Fruit fly (Drosophila melanogaster) whole organism, embryonic: ENCODE data around the gene CG12560.

ENCODE experiments used
- Abd-B ChIP-seq: fragments of 200-800 bp; sonication (Bioruptor generic); optimal IDR thresholded peaks from 2 replicates; lab custom pipeline; 2018; ENCODE audit warnings: missing biosample characterization, mild to moderate bottlenecking, missing genetic modification characterization, moderate library complexity
- B-H1 ChIP-seq: fragments of 200-800 bp; sonication (Bioruptor generic); IDR thresholded peaks from 3 replicates; pipeline ENCODE4 v1.3.6; 2022; ENCODE audit warnings: missing biosample characterization, missing genetic modification characterization
- Bteb2 ChIP-seq: fragments of 200-800 bp; sonication (Bioruptor generic); optimal IDR thresholded peaks from 2 replicates; lab custom pipeline; 2016; ENCODE audit warnings: missing biosample characterization, missing genetic modification characterization
- CG10267 ChIP-seq: fragments of 200-800 bp; sonication (Bioruptor generic); optimal IDR thresholded peaks from 2 replicates; lab custom pipeline; 2018; ENCODE audit warnings: missing biosample characterization, mild to moderate bottlenecking, missing genetic modification characterization, moderate library complexity
- CG11247 ChIP-seq: fragments of 200-800 bp; sonication (Bioruptor generic); IDR thresholded peaks from 2 replicates; pipeline ENCODE4 v1.3.6; 2022; ENCODE audit warnings: missing biosample characterization, missing genetic modification characterization
- CG12104 ChIP-seq: fragments of 200-800 bp; sonication (Bioruptor generic); optimal IDR thresholded peaks from 3 replicates; lab custom pipeline; 2016; ENCODE audit warnings: missing biosample characterization, missing genetic modification characterization
- CG12155 ChIP-seq: fragments of 200-800 bp; sonication (Bioruptor generic); optimal IDR thresholded peaks from 3 replicates; lab custom pipeline; 2016; ENCODE audit warnings: missing biosample characterization, missing genetic modification characterization
- CG12769 ChIP-seq: fragments of 200-800 bp; sonication (Bioruptor generic); optimal IDR thresholded peaks from 2 replicates; lab custom pipeline; 2019; ENCODE audit warnings: missing biosample characterization, mild to moderate bottlenecking, missing genetic modification characterization, moderate library complexity
- CG12942 ChIP-seq: fragments of 200-800 bp; sonication (Bioruptor generic); optimal IDR thresholded peaks from 3 replicates; lab custom pipeline; 2016; ENCODE audit warnings: missing biosample characterization, missing genetic modification characterization
- CG14014 ChIP-seq: fragments of 200-800 bp; sonication (Bioruptor generic); IDR thresholded peaks from 2 replicates; pipeline ENCODE4 v1.3.6; 2022; ENCODE audit warnings: missing biosample characterization, missing genetic modification characterization
- CG14710 ChIP-seq: fragments of 200-800 bp; sonication (Bioruptor generic); optimal IDR thresholded peaks from 3 replicates; lab custom pipeline; 2019; ENCODE audit warnings: missing biosample characterization, mild to moderate bottlenecking, missing genetic modification characterization, moderate library complexity
- CG15073 ChIP-seq: fragments of 200-800 bp; sonication (Bioruptor generic); optimal IDR thresholded peaks from 2 replicates; lab custom pipeline; 2016; ENCODE audit warnings: missing biosample characterization, missing genetic modification characterization
- CG15696 ChIP-seq: fragments of 200-800 bp; sonication (Bioruptor generic); optimal IDR thresholded peaks from 2 replicates; lab custom pipeline; 2019; ENCODE audit warnings: missing biosample characterization, mild to moderate bottlenecking, missing genetic modification characterization, moderate library complexity
- CG1602 ChIP-seq: fragments of 200-800 bp; sonication (Bioruptor generic); optimal IDR thresholded peaks from 3 replicates; lab custom pipeline; 2016; ENCODE audit warnings: missing biosample characterization, missing genetic modification characterization
- CG1647 ChIP-seq: fragments of 200-800 bp; sonication (Bioruptor generic); optimal IDR thresholded peaks from 3 replicates; lab custom pipeline; 2016; ENCODE audit warnings: missing biosample characterization, missing genetic modification characterization
- CG16863 ChIP-seq: fragments of 200-800 bp; sonication (Bioruptor generic); optimal IDR thresholded peaks from 3 replicates; lab custom pipeline; 2016; ENCODE audit warnings: missing biosample characterization, missing genetic modification characterization
- CG2712 ChIP-seq: fragments of 200-800 bp; optimal IDR thresholded peaks from 3 replicates; lab custom pipeline; 2019; ENCODE audit warnings: missing biosample characterization, mild to moderate bottlenecking, missing genetic modification characterization, moderate library complexity
- CG2875 ChIP-seq: fragments of 200-800 bp; sonication (Bioruptor generic); optimal IDR thresholded peaks from 2 replicates; lab custom pipeline; 2017; ENCODE audit warnings: missing biosample characterization, mild to moderate bottlenecking, missing genetic modification characterization, missing genetic modification reagents
- CG2889 ChIP-seq: fragments of 200-800 bp; sonication (Bioruptor generic); IDR thresholded peaks from 3 replicates; pipeline ENCODE4 v1.3.6; 2022; ENCODE audit warnings: missing biosample characterization, missing genetic modification characterization
- CG8290 ChIP-seq, 3 experiments: fragments of 200-800 bp; sonication (Bioruptor generic); optimal IDR thresholded peaks; 2 replicates each; lab custom pipeline; 2016 to 2019; ENCODE audit warnings: missing biosample characterization in 3 of 3, missing genetic modification characterization in 3 of 3, mild to moderate bottlenecking in 2 of 3, moderate library complexity in 1 of 3
- CG8359 ChIP-seq: fragments of 200-800 bp; sonication (Bioruptor generic); optimal IDR thresholded peaks from 2 replicates; lab custom pipeline; 2017; ENCODE audit warnings: missing biosample characterization, mild to moderate bottlenecking, missing genetic modification characterization, borderline replicate concordance
- CG9437 ChIP-seq: fragments of 200-800 bp; sonication (Bioruptor generic); optimal IDR thresholded peaks from 2 replicates; lab custom pipeline; 2018; ENCODE audit warnings: missing biosample characterization, mild to moderate bottlenecking, missing genetic modification characterization
- CG9727 ChIP-seq: fragments of 200-800 bp; sonication (Bioruptor generic); optimal IDR thresholded peaks from 3 replicates; lab custom pipeline; 2017; ENCODE audit warnings: missing biosample characterization, mild to moderate bottlenecking, missing genetic modification characterization
- CG9817 ChIP-seq: fragments of 200-800 bp; sonication (Bioruptor generic); optimal IDR thresholded peaks from 2 replicates; lab custom pipeline; 2018; ENCODE audit warnings: missing biosample characterization, mild to moderate bottlenecking, missing genetic modification characterization, moderate library complexity
- Dek ChIP-seq: fragments of 200-800 bp; sonication (Bioruptor generic); optimal IDR thresholded peaks from 3 replicates; lab custom pipeline; 2019; ENCODE audit warnings: missing biosample characterization, mild to moderate bottlenecking, missing genetic modification characterization, moderate library complexity
- Ets65A ChIP-seq: fragments of 200-800 bp; sonication (Bioruptor generic); peaks from one replicate; lab custom pipeline; 2016; ENCODE audit warnings: missing biosample characterization, missing genetic modification characterization
- HHEX ChIP-seq: fragments of 200-800 bp; sonication (Bioruptor generic); optimal IDR thresholded peaks from 3 replicates; lab custom pipeline; 2017; ENCODE audit warnings: missing biosample characterization, mild to moderate bottlenecking, missing genetic modification characterization, missing genetic modification reagents
- HLH3B ChIP-seq: fragments of 200-800 bp; sonication (Bioruptor generic); IDR thresholded peaks from 2 replicates; pipeline ENCODE4 v1.3.6; 2022; ENCODE audit warnings: missing biosample characterization, missing genetic modification characterization
- Nf-YC ChIP-seq: fragments of 200-800 bp; optimal IDR thresholded peaks from 3 replicates; lab custom pipeline; 2019; ENCODE audit warnings: missing biosample characterization, mild to moderate bottlenecking, missing genetic modification characterization, moderate library complexity
- Oaz ChIP-seq: fragments of 200-800 bp; sonication (Bioruptor generic); IDR thresholded peaks from 2 replicates; pipeline ENCODE4 v1.3.6; 2022; ENCODE audit warnings: missing biosample characterization, missing genetic modification characterization
- Sry-δ ChIP-seq: fragments of 200-800 bp; sonication (Bioruptor generic); optimal IDR thresholded peaks from 2 replicates; lab custom pipeline; 2016; ENCODE audit warnings: missing biosample characterization, missing genetic modification characterization
- al ChIP-seq: fragments of 200-800 bp; sonication (Bioruptor generic); IDR thresholded peaks from 2 replicates; pipeline ENCODE4 v1.3.6; 2022; ENCODE audit warnings: missing biosample characterization, missing genetic modification characterization
- ara ChIP-seq: fragments of 200-800 bp; sonication (Bioruptor generic); IDR thresholded peaks from 2 replicates; pipeline ENCODE4 v1.3.6; 2022; ENCODE audit warnings: missing biosample characterization, missing genetic modification characterization
- chn ChIP-seq: fragments of 200-800 bp; sonication (Bioruptor generic); optimal IDR thresholded peaks from 2 replicates; lab custom pipeline; 2016; ENCODE audit warnings: missing biosample characterization, missing genetic modification characterization
- croc ChIP-seq: fragments of 200-800 bp; sonication (Bioruptor generic); conservative IDR thresholded peaks from 3 replicates; pipeline ENCODE4 v1.3.6; 2022; ENCODE audit warnings: missing biosample characterization, missing genetic modification characterization
- disco-r ChIP-seq: fragments of 200-800 bp; sonication (Bioruptor generic); optimal IDR thresholded peaks from 2 replicates; lab custom pipeline; 2016; ENCODE audit warnings: missing biosample characterization, missing genetic modification characterization
- dmrt99B ChIP-seq: fragments of 200-800 bp; sonication (Bioruptor generic); optimal IDR thresholded peaks from 2 replicates; lab custom pipeline; 2018; ENCODE audit warnings: missing biosample characterization, mild to moderate bottlenecking, missing genetic modification characterization, moderate library complexity
- en ChIP-seq: fragments of 200-800 bp; sonication (Bioruptor generic); optimal IDR thresholded peaks from 2 replicates; lab custom pipeline; 2016; ENCODE audit warnings: missing biosample characterization, missing genetic modification characterization
- jumu ChIP-seq: fragments of 200-800 bp; sonication (Bioruptor generic); optimal IDR thresholded peaks from 3 replicates; lab custom pipeline; 2016; ENCODE audit warnings: missing biosample characterization, missing genetic modification characterization
- lab ChIP-seq: fragments of 200-800 bp; sonication (Bioruptor generic); optimal IDR thresholded peaks from 3 replicates; lab custom pipeline; 2017; ENCODE audit warnings: missing biosample characterization, missing genetic modification characterization, mild to moderate bottlenecking, moderate library complexity, missing genetic modification reagents
- lilli ChIP-seq: fragments of 200-800 bp; sonication (Bioruptor generic); optimal IDR thresholded peaks from 3 replicates; lab custom pipeline; 2016; ENCODE audit warnings: missing biosample characterization, missing genetic modification characterization
- run ChIP-seq: fragments of 200-800 bp; sonication (Bioruptor generic); optimal IDR thresholded peaks from 3 replicates; lab custom pipeline; 2018; ENCODE audit warnings: missing biosample characterization, mild to moderate bottlenecking, missing genetic modification characterization
- scrt ChIP-seq: fragments of 200-800 bp; sonication (Bioruptor generic); optimal IDR thresholded peaks from 2 replicates; lab custom pipeline; 2018; ENCODE audit warnings: missing biosample characterization, mild to moderate bottlenecking, missing genetic modification characterization, moderate library complexity
- sim ChIP-seq: fragments of 200-800 bp; sonication (Bioruptor generic); IDR thresholded peaks from 2 replicates; pipeline ENCODE4 v1.3.6; 2022; ENCODE audit warnings: missing biosample characterization, missing genetic modification characterization
- sisA ChIP-seq: fragments of 200-800 bp; sonication (Bioruptor generic); IDR thresholded peaks from 2 replicates; pipeline ENCODE4 v1.3.6; 2022; ENCODE audit warnings: missing biosample characterization, missing genetic modification characterization
- sqz ChIP-seq: fragments of 200-800 bp; sonication (Bioruptor generic); optimal IDR thresholded peaks from 3 replicates; lab custom pipeline; 2018; ENCODE audit warnings: missing biosample characterization, mild to moderate bottlenecking, missing genetic modification characterization
- sr ChIP-seq: fragments of 200-800 bp; sonication (Bioruptor generic); IDR thresholded peaks from 3 replicates; pipeline ENCODE4 v1.3.6; 2022; ENCODE audit warnings: missing biosample characterization, missing genetic modification characterization
- stc ChIP-seq: fragments of 200-800 bp; sonication (Bioruptor generic); IDR thresholded peaks from 2 replicates; pipeline ENCODE4 v1.3.6; 2022; ENCODE audit warnings: missing biosample characterization, missing genetic modification characterization
- ttk ChIP-seq: fragments of 200-800 bp; sonication (Bioruptor generic); IDR thresholded peaks from 2 replicates; pipeline ENCODE4 v2.1.2; 2022; ENCODE audit warnings: missing biosample characterization, missing genetic modification characterization
- vnd ChIP-seq: fragments of 200-800 bp; sonication (Bioruptor generic); IDR thresholded peaks from 3 replicates; pipeline ENCODE4 v1.3.6; 2022; ENCODE audit warnings: missing biosample characterization, missing genetic modification characterization; ENCODE audit not compliant: partially characterized antibody

The CG12560 gene

DNA sequence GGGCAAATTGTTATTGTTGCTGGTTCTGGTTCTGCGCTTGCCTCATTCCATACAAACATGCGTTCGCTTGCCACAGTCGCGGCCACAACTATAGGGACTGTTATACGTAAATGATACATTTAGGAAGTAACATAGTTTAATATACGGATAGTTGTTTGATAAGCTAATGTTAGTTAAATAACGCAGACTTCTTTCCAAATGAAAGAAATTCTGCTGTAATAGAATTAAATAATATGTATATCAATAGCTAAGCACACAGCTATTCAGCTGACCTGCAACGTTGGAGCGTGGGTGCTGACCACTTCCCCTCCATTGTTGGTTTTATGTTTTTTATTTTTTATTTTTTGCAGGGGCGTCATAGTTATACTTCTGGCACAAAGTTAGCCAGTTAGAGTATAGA is 25.5 kb upstream of the CG12560 start (continued):
- TF ChIP-seq sr (GFP tag; lab: Robert Waterston, UW), result peak; percentile 85
- peak; percentile 9 for TF ChIP-seq jumu (GFP tag; lab: Kevin White, UChicago)
- peak; percentile 36 for TF ChIP-seq CG14710 (tag; lab: Kevin White, UChicago)
- TF ChIP-seq scrt (GFP tag; lab: Kevin White, UChicago), result peak; percentile 38
- peak; percentile 43; the same call in 2 of the 3 replicates for TF ChIP-seq B-H1 (GFP tag; lab: Robert Waterston, UW)
- no peak for TF ChIP-seq en (GFP tag; lab: Kevin White, UChicago)
- TF ChIP-seq CG11247, result peak; percentile 48; the same call in 1 of the 2 replicates
- TF ChIP-seq CG2889 (GFP tag; lab: Robert Waterston, UW), result 0 out of 3 replicates have a peak, but pooled peaks have one; percentile 35
- peak; percentile 70 for TF ChIP-seq CG12769 (tag; lab: Kevin White, UChicago)
- no peak for TF ChIP-seq CG8290 (GFP tag; optimal IDR thresholded peaks at IDR 0.05; lab: Kevin White, UChicago)
- peak in 1 of 2 experiments; percentile 64 for TF ChIP-seq CG8290 (tag; optimal IDR thresholded peaks at IDR 0.05; lab: Kevin White, UChicago)
- TF ChIP-seq CG15696 (tag; lab: Kevin White, UChicago), result peak; percentile 36
- no peak for TF ChIP-seq CG15073
- peak; percentile 21 for TF ChIP-seq CG12155 (GFP tag; lab: Kevin White, UChicago)
- TF ChIP-seq croc, result 0 out of 3 replicates have a peak, but pooled peaks have one; percentile 13
- TF ChIP-seq chn, result peak; percentile 37
- peak; percentile 11 for TF ChIP-seq Abd-B (GFP tag; lab: Kevin White, UChicago)
- TF ChIP-seq Bteb2 (GFP tag; lab: Kevin White, UChicago), result peak; percentile 48
- peak; percentile 17 for TF ChIP-seq CG9727
- TF ChIP-seq CG1647, result peak; percentile 28
- peak; percentile 0 for TF ChIP-seq CG1602
- TF ChIP-seq vnd (GFP tag; lab: Robert Waterston, UW), result no peak
- peak; percentile 18 for TF ChIP-seq CG12104
- no peak for TF ChIP-seq CG8359 (GFP tag; lab: Kevin White, UChicago)
- TF ChIP-seq CG9817 (tag; lab: Kevin White, UChicago), result peak; percentile 31
- 0 out of 2 replicates have a peak, but pooled peaks have one; percentile 29 for TF ChIP-seq Oaz (GFP tag; lab: Robert Waterston, UW)
- peak; percentile 39 for TF ChIP-seq run (tag; lab: Kevin White, UChicago)
- peak; percentile 83 for TF ChIP-seq lab (GFP tag; lab: Kevin White, UChicago)
- peak; percentile 40 for TF ChIP-seq Dek (tag; lab: Kevin White, UChicago)
- TF ChIP-seq sim, result no peak
- peak; percentile 72 for TF ChIP-seq dmrt99B (tag; lab: Kevin White, UChicago)
- TF ChIP-seq CG2875 (GFP tag; lab: Kevin White, UChicago), result peak; percentile 31
- TF ChIP-seq sqz (GFP tag; lab: Kevin White, UChicago), result peak; percentile 6
- TF ChIP-seq CG10267 (tag; lab: Kevin White, UChicago), result peak; percentile 52
- peak; percentile 32 for TF ChIP-seq Nf-YC (tag; lab: Kevin White, UChicago)
- peak; percentile 73 for TF ChIP-seq HLH3B (GFP tag; lab: Robert Waterston, UW)
- peak; percentile 14 for TF ChIP-seq CG12942 (GFP tag; lab: Kevin White, UChicago)
- TF ChIP-seq CG9437, result peak; percentile 30
- peak; percentile 20 for TF ChIP-seq Ets65A (GFP tag; lab: Kevin White, UChicago)
- TF ChIP-seq Sry-δ, result peak; percentile 10
- TF ChIP-seq CG14014 (GFP tag; lab: Robert Waterston, UW), result peak; percentile 68
- peak; percentile 69; the same call in 1 of the 2 replicates for TF ChIP-seq stc
- TF ChIP-seq sisA (GFP tag; lab: Robert Waterston, UW), result peak; percentile 53
- peak; percentile 54 for TF ChIP-seq HHEX (GFP tag; lab: Kevin White, UChicago)
- TF ChIP-seq lilli (GFP tag; lab: Kevin White, UChicago), result peak; percentile 70
- TF ChIP-seq CG16863 (GFP tag; lab: Kevin White, UChicago), result peak; percentile 41
- 0 out of 2 replicates have a peak, but pooled peaks have one; percentile 23 for TF ChIP-seq al
- TF ChIP-seq disco-r (GFP tag; lab: Kevin White, UChicago), result no peak
- TF ChIP-seq CG2712 (tag; lab: Kevin White, UChicago), result peak; percentile 67
- no peak for TF ChIP-seq ara (GFP tag; lab: Robert Waterston, UW)
- TF ChIP-seq ttk (GFP tag; lab: Robert Waterston, UW), result peak; percentile 45; the same call in 1 of the 2 replicates
